Fruit fly (Drosophila melanogaster): ENCODE measurements around the gene Arfrp1.

The Arfrp1 gene

DNA sequence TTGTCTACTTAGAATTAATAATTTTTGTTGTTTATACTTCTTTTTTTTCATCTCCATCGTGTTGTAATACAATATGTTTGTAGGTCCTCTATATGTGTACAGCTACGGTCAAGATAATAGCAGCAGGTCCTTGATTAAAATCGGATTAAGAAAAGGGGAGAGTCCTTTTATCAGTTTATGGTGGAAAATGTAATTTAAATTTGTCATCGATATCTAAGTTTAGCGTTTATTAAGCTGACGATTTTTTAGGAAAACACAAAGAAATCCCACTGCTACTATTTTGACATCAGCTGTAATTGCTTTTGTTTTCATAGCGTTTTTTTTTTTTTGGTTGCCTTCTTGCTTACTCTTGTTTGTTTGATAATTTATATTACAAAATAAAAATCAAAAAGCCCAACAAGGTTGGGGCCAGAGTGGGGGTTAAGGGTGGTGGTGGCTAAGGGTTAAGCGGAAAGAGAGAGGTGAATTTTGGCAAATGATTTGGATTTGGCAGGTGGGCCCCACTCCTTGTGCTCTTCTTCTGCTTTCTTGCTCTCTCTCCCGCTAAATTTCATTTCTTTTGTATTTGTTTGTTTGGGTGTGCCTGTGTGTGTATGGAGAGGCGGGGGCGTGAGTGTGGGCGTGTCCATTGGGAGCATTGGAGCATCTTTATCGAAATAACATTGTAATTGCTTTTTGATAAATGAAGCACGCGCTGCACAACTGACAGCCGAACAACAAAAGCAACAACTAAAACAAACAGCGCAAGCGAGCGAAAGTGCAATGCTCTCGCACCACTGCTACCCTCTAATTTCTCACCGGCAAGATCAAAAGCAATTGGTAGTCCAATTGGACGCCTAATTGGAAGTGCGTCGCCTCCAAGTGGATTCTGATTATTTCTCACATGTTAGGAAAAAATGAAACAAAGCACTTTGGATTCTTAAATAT lies 14.2 kb downstream of the Arfrp1 start (continued):
- TF ChIP-seq sna (GFP tag; IDR thresholded peaks at IDR 0.05; ENCODE audit: partially characterized antibody) (no peak), CG12744 (GFP tag; optimal IDR thresholded peaks at IDR 0.05) (no peak), Mrtf (GFP tag; IDR thresholded peaks at IDR 0.05) (peak; percentile 40; the same call in 1 of the 3 replicates), seq (GFP tag; IDR thresholded peaks at IDR 0.05) (no peak), CG1602 (GFP tag; optimal IDR thresholded peaks at IDR 0.05) (no peak), cato (GFP tag; optimal IDR thresholded peaks at IDR 0.05; ENCODE audit: borderline replicate concordance) (no peak), CoRest (tag; optimal IDR thresholded peaks at IDR 0.05) (peak; percentile 31), jing (GFP tag; optimal IDR thresholded peaks at IDR 0.05) (no peak), row (GFP tag; IDR thresholded peaks at IDR 0.05) (peak; percentile 57), HLH3B (GFP tag; IDR thresholded peaks at IDR 0.05) (peak; percentile 20; the same call in 1 of the 2 replicates), CG8924 (tag; optimal IDR thresholded peaks at IDR 0.05) (peak; percentile 57), nau (GFP tag; optimal IDR thresholded peaks at IDR 0.05) (peak; percentile 59), croc (GFP tag; conservative IDR thresholded peaks at IDR 0.05) (no peak), CG17912 (GFP tag; optimal IDR thresholded peaks at IDR 0.05) (no peak), trh (GFP tag; optimal IDR thresholded peaks at IDR 0.05) (no peak), Dp (GFP tag; optimal IDR thresholded peaks at IDR 0.05) (no peak), CG8290 (GFP tag; optimal IDR thresholded peaks at IDR 0.05) (no peak), CG8290 (tag; optimal IDR thresholded peaks at IDR 0.05) (no peak), CG11695 (GFP tag; IDR thresholded peaks at IDR 0.05) (peak; percentile 31; the same call in 1 of the 3 replicates), C15 (GFP tag; IDR thresholded peaks at IDR 0.05) (no peak), lilli (GFP tag; optimal IDR thresholded peaks at IDR 0.05) (peak; percentile 41), CG4424 (GFP tag; optimal IDR thresholded peaks at IDR 0.05) (peak; percentile 21), gem (tag; optimal IDR thresholded peaks at IDR 0.05) (peak; percentile 71), rib (GFP tag; IDR thresholded peaks at IDR 0.05) (no peak), CG4404 (GFP tag; IDR thresholded peaks at IDR 0.05) (no peak), sima (GFP tag; optimal IDR thresholded peaks at IDR 0.05) (no peak), D (optimal IDR thresholded peaks at IDR 0.05) (no peak), D (GFP tag; optimal IDR thresholded peaks at IDR 0.05) (peak; percentile 37), luna (GFP tag; optimal IDR thresholded peaks at IDR 0.05) (no peak), CG7987 (GFP tag; optimal IDR thresholded peaks at IDR 0.05) (no peak), odd (GFP tag; optimal IDR thresholded peaks at IDR 0.05) (no peak), CG13287 (GFP tag; IDR thresholded peaks at IDR 0.05; ENCODE audit: partially characterized antibody) (no peak), CG17361 (GFP tag; IDR thresholded peaks at IDR 0.05) (peak; percentile 23; the same call in 1 of the 3 replicates), CG31388 (GFP tag; optimal IDR thresholded peaks at IDR 0.05) (no peak), Gug (GFP tag; IDR thresholded peaks at IDR 0.05) (no peak), HHEX (GFP tag; optimal IDR thresholded peaks at IDR 0.05) (peak; percentile 45), Asciz (GFP tag; optimal IDR thresholded peaks at IDR 0.05) (peak; percentile 11), CG5245 (GFP tag; optimal IDR thresholded peaks at IDR 0.05) (no peak), ara (GFP tag; IDR thresholded peaks at IDR 0.05) (no peak), CTCF (GFP tag; optimal IDR thresholded peaks at IDR 0.05) (no peak), CG30403 (GFP tag; optimal IDR thresholded peaks at IDR 0.05) (peak; percentile 36), pita (GFP tag; optimal IDR thresholded peaks at IDR 0.05) (no peak), Drgx (GFP tag; IDR thresholded peaks at IDR 0.05) (peak; percentile 34; the same call in 1 of the 2 replicates), CG6654 (GFP tag; optimal IDR thresholded peaks at IDR 0.05) (no peak), Awh (GFP tag; IDR thresholded peaks at IDR 0.05) (no peak), bowl (GFP tag; IDR thresholded peaks at IDR 0.05) (no peak), repo (GFP tag; optimal IDR thresholded peaks at IDR 0.05) (no peak), pnt (GFP tag; optimal IDR thresholded peaks at IDR 0.05) (no peak), GATAe (GFP tag; conservative IDR thresholded peaks at IDR 0.05) (no peak), cg (GFP tag; optimal IDR thresholded peaks at IDR 0.05) (peak; percentile 22), Elba2 (GFP tag; optimal IDR thresholded peaks at IDR 0.05) (no peak)

All from whole organism, embryonic.